Worm (Caenorhabditis elegans) whole organism, young adult: ENCODE data around the gene srd-46.

ENCODE experiments used
- D2030.7 ChIP-seq: fragments of 200-800 bp; sonication (Bioruptor generic); IDR thresholded peaks from 2 replicates; pipeline ENCODE4 v1.3.6; 2022; ENCODE audit warnings: missing genetic modification reagents, missing genetic modification characterization, missing compliant biosample characterization
- F10E7.11 ChIP-seq: sonication (generic microtip); optimal IDR thresholded peaks from 2 replicates; lab custom pipeline; 2017; ENCODE audit warnings: mild to moderate bottlenecking, missing genetic modification characterization, moderate library complexity, missing compliant biosample characterization
- F23B12.7 ChIP-seq: sonication (generic microtip); optimal IDR thresholded peaks from 2 replicates; lab custom pipeline; 2017; ENCODE audit warnings: missing genetic modification characterization, mild to moderate bottlenecking, missing compliant biosample characterization, antibody characterized with exemption, moderate library complexity; ENCODE audit not compliant: insufficient read depth
- F33H1.4 ChIP-seq: fragments of 200-800 bp; sonication (Bioruptor generic); IDR thresholded peaks from 2 replicates; pipeline ENCODE4 v1.3.6; 2022; ENCODE audit warnings: missing genetic modification reagents, missing genetic modification characterization, missing compliant biosample characterization
- F55B11.4 ChIP-seq: sonication (generic microtip); optimal IDR thresholded peaks from 2 replicates; lab custom pipeline; 2016; ENCODE audit warnings: missing compliant biosample characterization, missing genetic modification characterization, borderline replicate concordance; ENCODE audit not compliant: insufficient read depth
- K11D2.4 ChIP-seq: fragments of 200-800 bp; sonication (Bioruptor generic); IDR thresholded peaks from 2 replicates; pipeline ENCODE4 v1.3.6; 2022; ENCODE audit warnings: missing genetic modification reagents, missing genetic modification characterization, missing compliant biosample characterization
- Y79H2A.3 ChIP-seq: fragments of 200-800 bp; sonication (Bioruptor generic); conservative IDR thresholded peaks from 2 replicates; pipeline ENCODE4 v1.3.6; 2022; ENCODE audit warnings: missing genetic modification reagents, missing genetic modification characterization, missing compliant biosample characterization
- Y95B8A.8 ChIP-seq: fragments of 200-800 bp; sonication (Bioruptor generic); IDR thresholded peaks from 2 replicates; pipeline ENCODE4 v1.3.6; 2022; ENCODE audit warnings: missing genetic modification reagents, missing genetic modification characterization, missing compliant biosample characterization
- ZK185.1 ChIP-seq: sonication (generic microtip); optimal IDR thresholded peaks from 2 replicates; lab custom pipeline; 2016; ENCODE audit warnings: mild to moderate bottlenecking, missing genetic modification characterization, missing compliant biosample characterization; ENCODE audit not compliant: poor library complexity, severe bottlenecking
- akir-1 ChIP-seq: fragments of 200-800 bp; sonication (Bioruptor generic); optimal IDR thresholded peaks from 2 replicates; lab custom pipeline; 2018; ENCODE audit warnings: mild to moderate bottlenecking, missing genetic modification characterization, moderate library complexity, missing compliant biosample characterization
- ama-1 ChIP-seq, 3 experiments: fragments of 150-350 bp in 1 of 3; sonication (generic microtip) in 2 of 3; optimal IDR thresholded peaks; 2 replicates each; lab custom pipeline; 2014 to 2018; ENCODE audit warnings: missing biosample characterization in 2 of 3, missing genetic modification characterization in 2 of 3, missing genetic modification reagents in 2 of 3
- aptf-3 ChIP-seq: fragments of 200-800 bp; sonication (Bioruptor generic); IDR thresholded peaks from 2 replicates; pipeline ENCODE4 v1.3.6; 2022; ENCODE audit warnings: missing genetic modification characterization, missing compliant biosample characterization
- atf-7 ChIP-seq: sonication (generic microtip); optimal IDR thresholded peaks from 2 replicates; lab custom pipeline; 2017; ENCODE audit warnings: mild to moderate bottlenecking, missing genetic modification characterization, missing compliant biosample characterization
- athp-1 ChIP-seq: sonication (generic microtip); optimal IDR thresholded peaks from 2 replicates; lab custom pipeline; 2017; ENCODE audit warnings: mild to moderate bottlenecking, missing genetic modification characterization, missing compliant biosample characterization
- attf-3 ChIP-seq: fragments of 200-800 bp; sonication (Bioruptor generic); conservative IDR thresholded peaks from 2 replicates; pipeline ENCODE4 v1.3.6; 2022; ENCODE audit warnings: missing genetic modification reagents, missing genetic modification characterization, missing compliant biosample characterization
- bed-1 ChIP-seq: fragments of 200-800 bp; sonication (Bioruptor generic); IDR thresholded peaks from 2 replicates; pipeline ENCODE4 v1.3.6; 2022; ENCODE audit warnings: missing genetic modification reagents, missing genetic modification characterization, missing compliant biosample characterization
- ccch-3 ChIP-seq: fragments of 200-800 bp; sonication (Bioruptor generic); optimal IDR thresholded peaks from 2 replicates; lab custom pipeline; 2018; ENCODE audit warnings: mild to moderate bottlenecking, missing genetic modification characterization, missing compliant biosample characterization
- cebp-1 ChIP-seq, 2 experiments: fragments of 200-800 bp in 1 of 2; sonication (Bioruptor generic) in 1 of 2; sonication (generic microtip) in 1 of 2; IDR thresholded peaks in 1 of 2; optimal IDR thresholded peaks in 1 of 2; 2 replicates each; pipeline versions ENCODE4 v1.3.6 to Lab custom; 2017 to 2022; ENCODE audit warnings: missing compliant biosample characterization in 2 of 2, missing genetic modification characterization in 2 of 2, mild to moderate bottlenecking in 1 of 2, missing genetic modification reagents in 1 of 2, moderate library complexity in 1 of 2
- ceh-79 ChIP-seq: sonication (generic microtip); optimal IDR thresholded peaks from 2 replicates; lab custom pipeline; 2017; ENCODE audit warnings: mild to moderate bottlenecking, missing genetic modification characterization, missing compliant biosample characterization
- die-1 ChIP-seq: sonication (generic microtip); optimal IDR thresholded peaks from 2 replicates; lab custom pipeline; 2016; ENCODE audit warnings: missing genotype, mild to moderate bottlenecking, missing genetic modification characterization, missing compliant biosample characterization
- dox-1 ChIP-seq: fragments of 200-800 bp; sonication (Bioruptor generic); IDR thresholded peaks from 2 replicates; pipeline ENCODE4 v1.3.6; 2022; ENCODE audit warnings: missing genetic modification reagents, missing genetic modification characterization, missing compliant biosample characterization
- egl-18 ChIP-seq: fragments of 200-800 bp; sonication (Bioruptor generic); IDR thresholded peaks from 2 replicates; pipeline ENCODE4 v1.3.6; 2022; ENCODE audit warnings: missing genetic modification reagents, missing genetic modification characterization, missing compliant biosample characterization
- egl-44 ChIP-seq: fragments of 200-800 bp; sonication (Bioruptor generic); IDR thresholded peaks from 2 replicates; pipeline ENCODE4 v1.3.6; 2022; ENCODE audit warnings: missing genetic modification reagents, missing genetic modification characterization, missing compliant biosample characterization
- ekl-4 ChIP-seq: fragments of 200-800 bp; sonication (Bioruptor generic); IDR thresholded peaks from 2 replicates; pipeline ENCODE4 v1.3.6; 2022; ENCODE audit warnings: missing genetic modification reagents, missing genetic modification characterization, missing compliant biosample characterization
- ets-4 ChIP-seq: fragments of 200-800 bp; sonication (Bioruptor generic); optimal IDR thresholded peaks from 2 replicates; lab custom pipeline; 2018; ENCODE audit warnings: mild to moderate bottlenecking, missing genetic modification characterization, missing compliant biosample characterization
- gei-17 ChIP-seq: fragments of 200-800 bp; sonication (Bioruptor generic); optimal IDR thresholded peaks from 2 replicates; lab custom pipeline; 2018; ENCODE audit warnings: mild to moderate bottlenecking, missing genetic modification characterization, missing compliant biosample characterization
- hlh-26 ChIP-seq: fragments of 200-800 bp; sonication (Bioruptor generic); conservative IDR thresholded peaks from 2 replicates; pipeline ENCODE4 v1.3.6; 2022; ENCODE audit warnings: missing genetic modification reagents, missing genetic modification characterization, missing compliant biosample characterization
- hmg-20 ChIP-seq: fragments of 200-800 bp; sonication (Bioruptor generic); IDR thresholded peaks from 2 replicates; pipeline ENCODE4 v1.3.6; 2022; ENCODE audit warnings: missing genetic modification reagents, missing genetic modification characterization, missing compliant biosample characterization
- lag-1 ChIP-seq: fragments of 200-800 bp; sonication (Bioruptor generic); IDR thresholded peaks from 2 replicates; pipeline ENCODE4 v1.3.6; 2022; ENCODE audit warnings: missing genetic modification reagents, missing genetic modification characterization, missing compliant biosample characterization
- lin-26 ChIP-seq: fragments of 200-800 bp; sonication (Bioruptor generic); IDR thresholded peaks from 2 replicates; pipeline ENCODE4 v1.3.6; 2022; ENCODE audit warnings: missing genetic modification reagents, missing genetic modification characterization, missing compliant biosample characterization
- lir-1 ChIP-seq: fragments of 200-800 bp; sonication (Bioruptor generic); conservative IDR thresholded peaks from 2 replicates; pipeline ENCODE4 v1.3.6; 2022; ENCODE audit warnings: missing genetic modification reagents, missing genetic modification characterization, missing compliant biosample characterization
- madf-6 ChIP-seq: fragments of 200-800 bp; sonication (Bioruptor generic); IDR thresholded peaks from 2 replicates; pipeline ENCODE4 v1.3.6; 2022; ENCODE audit warnings: missing genetic modification reagents, missing genetic modification characterization, missing compliant biosample characterization
- madf-8 ChIP-seq: fragments of 200-800 bp; sonication (Bioruptor generic); conservative IDR thresholded peaks from 2 replicates; pipeline ENCODE4 v1.3.6; 2022; ENCODE audit warnings: missing genetic modification reagents, missing genetic modification characterization, missing compliant biosample characterization
- nfya-1 ChIP-seq: sonication (generic microtip); optimal IDR thresholded peaks from 2 replicates; lab custom pipeline; 2017; ENCODE audit warnings: antibody characterized with exemption, missing compliant biosample characterization, missing genetic modification characterization, borderline replicate concordance; ENCODE audit not compliant: insufficient read depth
- nfya-2 ChIP-seq: fragments of 200-800 bp; sonication (Bioruptor generic); IDR thresholded peaks from 2 replicates; pipeline ENCODE4 v1.3.6; 2022; ENCODE audit warnings: missing genetic modification reagents, missing genetic modification characterization, missing compliant biosample characterization
- nhr-120 ChIP-seq: fragments of 200-800 bp; sonication (Bioruptor generic); IDR thresholded peaks from 2 replicates; pipeline ENCODE4 v1.3.6; 2022; ENCODE audit warnings: missing genetic modification characterization, missing compliant biosample characterization
- pbrm-1 ChIP-seq: fragments of 200-800 bp; sonication (Bioruptor generic); IDR thresholded peaks from 2 replicates; pipeline ENCODE4 v1.3.6; 2022; ENCODE audit warnings: missing genetic modification reagents, missing genetic modification characterization, missing compliant biosample characterization
- pha-4 ChIP-seq: fragments of 150-350 bp; sonication (generic microtip); optimal IDR thresholded peaks from 2 replicates; lab custom pipeline; 2014; ENCODE audit warnings: missing biosample characterization, missing genetic modification reagents, missing genetic modification characterization
- rcor-1 ChIP-seq: fragments of 200-800 bp; sonication (Bioruptor generic); IDR thresholded peaks from 2 replicates; pipeline ENCODE4 v1.3.6; 2022; ENCODE audit warnings: missing genetic modification reagents, missing genetic modification characterization, missing compliant biosample characterization
- rec-8 ChIP-seq, 2 experiments: sonication (generic microtip); optimal IDR thresholded peaks; 2 replicates each; lab custom pipeline; 2016; ENCODE audit warnings: mild to moderate bottlenecking in 2 of 2, missing genetic modification characterization in 2 of 2, missing genetic modification reagents in 2 of 2, missing genotype in 2 of 2, missing biosample characterization in 1 of 2, missing compliant biosample characterization in 1 of 2, moderate library complexity in 1 of 2
- repo-1 ChIP-seq: sonication (generic microtip); optimal IDR thresholded peaks from 2 replicates; lab custom pipeline; 2017; ENCODE audit warnings: mild to moderate bottlenecking, missing genetic modification characterization, missing compliant biosample characterization
- snpc-4 ChIP-seq, 5 experiments: fragments of 150-350 bp in 1 of 5; sonication (generic microtip) in 4 of 5; optimal IDR thresholded peaks; 2 replicates each; lab custom pipeline; 2014 to 2018; ENCODE audit warnings: missing genetic modification characterization in 5 of 5, missing biosample characterization in 3 of 5, antibody characterized with exemption in 2 of 5, mild to moderate bottlenecking in 2 of 5, missing compliant biosample characterization in 2 of 5, missing genotype in 2 of 5, moderate library complexity in 2 of 5, missing genetic modification reagents in 1 of 5
- sptf-2 ChIP-seq: fragments of 200-800 bp; sonication (Bioruptor generic); optimal IDR thresholded peaks from 2 replicates; lab custom pipeline; 2018; ENCODE audit warnings: mild to moderate bottlenecking, missing genetic modification characterization, missing compliant biosample characterization
- tlf-1 ChIP-seq: fragments of 200-800 bp; sonication (Bioruptor generic); optimal IDR thresholded peaks from 2 replicates; lab custom pipeline; 2018; ENCODE audit warnings: mild to moderate bottlenecking, missing genetic modification characterization, missing compliant biosample characterization
- ztf-26 ChIP-seq: sonication (generic microtip); optimal IDR thresholded peaks from 2 replicates; lab custom pipeline; 2017; ENCODE audit warnings: missing genetic modification characterization, missing compliant biosample characterization
- ztf-6 ChIP-seq: fragments of 200-800 bp; sonication (Bioruptor generic); IDR thresholded peaks from 2 replicates; pipeline ENCODE4 v1.3.6; 2022; ENCODE audit warnings: missing genetic modification reagents, missing genetic modification characterization, missing compliant biosample characterization

srd-46 gene

ce11 chrX:12347822-12348221 lies 15.9 kb downstream of the srd-46 start (continued):
- TF ChIP-seq cebp-1 (GFP tag; IDR thresholded peaks at IDR 0.05; lab: Robert Waterston, UW): no peak
- TF ChIP-seq cebp-1 (tag; optimal IDR thresholded peaks at IDR 0.05; lab: Kevin White, UChicago): no peak
- peak; percentile 16 for TF ChIP-seq repo-1 (tag; lab: Kevin White, UChicago)
- peak; percentile 14 for TF ChIP-seq akir-1 (GFP tag; lab: Kevin White, UChicago)
- peak; percentile 35 to 69 for TF ChIP-seq rec-8 (tag; optimal IDR thresholded peaks at IDR 0.05; lab: Kevin White, UChicago)
- TF ChIP-seq nfya-2 (GFP tag; lab: Robert Waterston, UW): no peak
- no peak for TF ChIP-seq sptf-2 (GFP tag; lab: Kevin White, UChicago)
- no peak for TF ChIP-seq Y79H2A.3
- 0 out of 2 replicates have a peak, but pooled peaks have one; percentile 51 for TF ChIP-seq Y95B8A.8 (GFP tag; lab: Robert Waterston, UW)
- peak; percentile 72 for TF ChIP-seq rcor-1 (GFP tag; lab: Robert Waterston, UW)
- TF ChIP-seq gei-17 (GFP tag; lab: Kevin White, UChicago): no peak
- no peak for TF ChIP-seq madf-8 (GFP tag; lab: Robert Waterston, UW)
- TF ChIP-seq egl-44: 0 out of 2 replicates have a peak, but pooled peaks have one; percentile 36
- no peak for TF ChIP-seq nhr-120 (GFP tag; lab: Robert Waterston, UW)
- TF ChIP-seq aptf-3: no peak
- peak; percentile 48 for TF ChIP-seq ceh-79 (tag; lab: Kevin White, UChicago)
- no peak for TF ChIP-seq ccch-3 (GFP tag; lab: Kevin White, UChicago)
- TF ChIP-seq nfya-1: no peak
- no peak for TF ChIP-seq F55B11.4
- TF ChIP-seq ets-4 (GFP tag; lab: Kevin White, UChicago): no peak
- no peak for TF ChIP-seq ztf-6 (GFP tag; lab: Robert Waterston, UW)
- 0 out of 2 replicates have a peak, but pooled peaks have one; percentile 16 for TF ChIP-seq attf-3 (GFP tag; lab: Robert Waterston, UW)
- no peak for TF ChIP-seq K11D2.4
- 0 out of 2 replicates have a peak, but pooled peaks have one; percentile 22 for TF ChIP-seq ekl-4
- TF ChIP-seq hlh-26 (GFP tag; lab: Robert Waterston, UW): no peak
- no peak for TF ChIP-seq egl-18 (GFP tag; lab: Robert Waterston, UW)
- TF ChIP-seq athp-1 (tag; lab: Kevin White, UChicago): peak; percentile 54
- TF ChIP-seq ama-1 (optimal IDR thresholded peaks at IDR 0.05; lab: Kevin White, UChicago): no peak
- peak in 1 of 2 experiments; percentile 42 for TF ChIP-seq ama-1 (GFP tag; optimal IDR thresholded peaks at IDR 0.05; lab: Kevin White, UChicago)
- TF ChIP-seq atf-7 (tag; lab: Kevin White, UChicago): peak; percentile 58
- TF ChIP-seq dox-1 (GFP tag; lab: Robert Waterston, UW): peak; percentile 82
- TF ChIP-seq F33H1.4 (GFP tag; lab: Robert Waterston, UW): no peak
- peak; percentile 93 for TF ChIP-seq D2030.7 (GFP tag; lab: Robert Waterston, UW)
- TF ChIP-seq ZK185.1 (tag; lab: Kevin White, UChicago): peak; percentile 71
- no peak for TF ChIP-seq pha-4 (tag; lab: Kevin White, UChicago)
- peak; percentile 83 for TF ChIP-seq lin-26 (GFP tag; lab: Robert Waterston, UW)
- TF ChIP-seq snpc-4 (GFP tag; optimal IDR thresholded peaks at IDR 0.05; lab: Kevin White, UChicago): peak; percentile 67
- TF ChIP-seq snpc-4 (tag; optimal IDR thresholded peaks at IDR 0.05; lab: Kevin White, UChicago): peak in 2 of 4 experiments; percentile 46 to 79
- TF ChIP-seq die-1 (tag; lab: Kevin White, UChicago): peak; percentile 87
- no peak for TF ChIP-seq tlf-1 (GFP tag; lab: Kevin White, UChicago)
- no peak for TF ChIP-seq lir-1
- peak; percentile 88 for TF ChIP-seq pbrm-1 (GFP tag; lab: Robert Waterston, UW)
- peak; percentile 52 for TF ChIP-seq ztf-26 (tag; lab: Kevin White, UChicago)
- TF ChIP-seq F23B12.7 (tag; lab: Kevin White, UChicago): no peak
- TF ChIP-seq lag-1 (GFP tag; lab: Robert Waterston, UW): no peak
- no peak for TF ChIP-seq bed-1 (GFP tag; lab: Robert Waterston, UW)
- 0 out of 2 replicates have a peak, but pooled peaks have one; percentile 49 for TF ChIP-seq madf-6 (GFP tag; lab: Robert Waterston, UW)
- TF ChIP-seq F10E7.11 (tag; lab: Kevin White, UChicago): no peak
- TF ChIP-seq hmg-20 (GFP tag; lab: Robert Waterston, UW): no peak
